Worm (Caenorhabditis elegans) whole organism, young adult: ENCODE results near the gene F44D12.19.

Experiments
- B0336.3 ChIP-seq: fragments of 200-800 bp; sonication (Bioruptor generic); IDR thresholded peaks from 2 replicates; pipeline ENCODE4 v1.3.6; 2022; ENCODE audit warnings: missing genetic modification characterization, missing compliant biosample characterization
- C17E4.6 ChIP-seq: fragments of 200-800 bp; sonication (Bioruptor generic); IDR thresholded peaks from 2 replicates; pipeline ENCODE4 v1.3.6; 2022; ENCODE audit warnings: missing genetic modification reagents, missing genetic modification characterization, missing compliant biosample characterization
- F23B12.7 ChIP-seq: sonication (generic microtip); optimal IDR thresholded peaks from 2 replicates; lab custom pipeline; 2017; ENCODE audit warnings: missing genetic modification characterization, mild to moderate bottlenecking, missing compliant biosample characterization, antibody characterized with exemption, moderate library complexity; ENCODE audit not compliant: insufficient read depth
- F37B4.10 ChIP-seq: fragments of 200-800 bp; sonication (Bioruptor generic); IDR thresholded peaks from 2 replicates; pipeline ENCODE4 v1.3.6; 2022; ENCODE audit warnings: missing genetic modification characterization, missing compliant biosample characterization
- F49E8.2 ChIP-seq: sonication (generic microtip); optimal IDR thresholded peaks from 3 replicates; lab custom pipeline; 2017; ENCODE audit warnings: missing genetic modification characterization, mild to moderate bottlenecking, missing compliant biosample characterization, antibody characterized with exemption, moderate library complexity; ENCODE audit not compliant: insufficient read depth
- F52B5.7 ChIP-seq: sonication (generic microtip); optimal IDR thresholded peaks from 2 replicates; lab custom pipeline; 2016; ENCODE audit warnings: mild to moderate bottlenecking, missing genetic modification characterization, missing compliant biosample characterization
- F57A8.1 ChIP-seq: fragments of 200-800 bp; sonication (Bioruptor generic); optimal IDR thresholded peaks from 2 replicates; lab custom pipeline; 2018; ENCODE audit warnings: mild to moderate bottlenecking, missing genetic modification characterization, moderate library complexity, missing compliant biosample characterization
- K12H6.12 ChIP-seq: fragments of 200-800 bp; sonication (Bioruptor generic); optimal IDR thresholded peaks from 2 replicates; lab custom pipeline; 2018; ENCODE audit warnings: mild to moderate bottlenecking, missing genetic modification characterization, missing compliant biosample characterization
- T07F8.4 ChIP-seq: sonication (generic microtip); optimal IDR thresholded peaks from 2 replicates; lab custom pipeline; 2016; ENCODE audit warnings: mild to moderate bottlenecking, missing genetic modification characterization, moderate library complexity, missing compliant biosample characterization
- Y53F4B.3 ChIP-seq: fragments of 200-800 bp; sonication (Bioruptor generic); IDR thresholded peaks from 2 replicates; pipeline ENCODE4 v1.3.6; 2022; ENCODE audit warnings: missing genetic modification reagents, missing genetic modification characterization, missing compliant biosample characterization
- Y53G8AR.9 ChIP-seq: fragments of 200-800 bp; sonication (Bioruptor generic); conservative IDR thresholded peaks from 2 replicates; pipeline ENCODE4 v1.3.6; 2022; ENCODE audit warnings: missing genetic modification reagents, missing genetic modification characterization, missing compliant biosample characterization
- Y67H2A.10 ChIP-seq: fragments of 200-800 bp; sonication (Bioruptor generic); conservative IDR thresholded peaks from 2 replicates; pipeline ENCODE4 v1.3.6; 2022; ENCODE audit warnings: missing genetic modification reagents, missing genetic modification characterization, missing compliant biosample characterization
- Y95B8A.8 ChIP-seq: fragments of 200-800 bp; sonication (Bioruptor generic); IDR thresholded peaks from 2 replicates; pipeline ENCODE4 v1.3.6; 2022; ENCODE audit warnings: missing genetic modification reagents, missing genetic modification characterization, missing compliant biosample characterization
- aptf-2 ChIP-seq: fragments of 200-800 bp; sonication (Bioruptor generic); conservative IDR thresholded peaks from 2 replicates; pipeline ENCODE4 v1.3.6; 2022; ENCODE audit warnings: missing genetic modification reagents, missing genetic modification characterization, missing compliant biosample characterization
- aptf-3 ChIP-seq: fragments of 200-800 bp; sonication (Bioruptor generic); IDR thresholded peaks from 2 replicates; pipeline ENCODE4 v1.3.6; 2022; ENCODE audit warnings: missing genetic modification characterization, missing compliant biosample characterization
- atf-7 ChIP-seq: sonication (generic microtip); optimal IDR thresholded peaks from 2 replicates; lab custom pipeline; 2017; ENCODE audit warnings: mild to moderate bottlenecking, missing genetic modification characterization, missing compliant biosample characterization
- ccch-3 ChIP-seq: fragments of 200-800 bp; sonication (Bioruptor generic); optimal IDR thresholded peaks from 2 replicates; lab custom pipeline; 2018; ENCODE audit warnings: mild to moderate bottlenecking, missing genetic modification characterization, missing compliant biosample characterization
- cebp-2 ChIP-seq: fragments of 200-800 bp; sonication (Bioruptor generic); IDR thresholded peaks from 2 replicates; pipeline ENCODE4 v1.3.6; 2022; ENCODE audit warnings: missing genetic modification characterization, missing compliant biosample characterization
- ceh-100 ChIP-seq: fragments of 200-800 bp; sonication (Bioruptor generic); IDR thresholded peaks from 2 replicates; pipeline ENCODE4 v1.3.6; 2022; ENCODE audit warnings: missing genetic modification reagents, missing genetic modification characterization, missing compliant biosample characterization
- die-1 ChIP-seq: sonication (generic microtip); optimal IDR thresholded peaks from 2 replicates; lab custom pipeline; 2016; ENCODE audit warnings: missing genotype, mild to moderate bottlenecking, missing genetic modification characterization, missing compliant biosample characterization
- egrh-3 ChIP-seq: fragments of 200-800 bp; sonication (Bioruptor generic); IDR thresholded peaks from 2 replicates; pipeline ENCODE4 v1.3.6; 2022; ENCODE audit warnings: missing genetic modification reagents, missing genetic modification characterization, missing compliant biosample characterization
- hmg-20 ChIP-seq: fragments of 200-800 bp; sonication (Bioruptor generic); IDR thresholded peaks from 2 replicates; pipeline ENCODE4 v1.3.6; 2022; ENCODE audit warnings: missing genetic modification reagents, missing genetic modification characterization, missing compliant biosample characterization
- hsf-1 ChIP-seq: fragments of 200-800 bp; sonication (Bioruptor generic); IDR thresholded peaks from 2 replicates; pipeline ENCODE4 v1.3.6; 2022; ENCODE audit warnings: missing genetic modification reagents, missing genetic modification characterization, missing compliant biosample characterization
- lin-26 ChIP-seq: fragments of 200-800 bp; sonication (Bioruptor generic); IDR thresholded peaks from 2 replicates; pipeline ENCODE4 v1.3.6; 2022; ENCODE audit warnings: missing genetic modification reagents, missing genetic modification characterization, missing compliant biosample characterization
- lin-40 ChIP-seq: sonication (generic microtip); optimal IDR thresholded peaks from 2 replicates; lab custom pipeline; 2016; ENCODE audit warnings: missing genetic modification characterization, mild to moderate bottlenecking, missing compliant biosample characterization, missing genotype, missing genetic modification reagents
- madf-3 ChIP-seq: fragments of 200-800 bp; sonication (Bioruptor generic); IDR thresholded peaks from 2 replicates; pipeline ENCODE4 v1.3.6; 2022; ENCODE audit warnings: missing genetic modification reagents, missing genetic modification characterization, missing compliant biosample characterization
- mes-4 ChIP-seq: sonication (generic microtip); optimal IDR thresholded peaks from 2 replicates; lab custom pipeline; 2016; ENCODE audit warnings: missing genotype, missing genetic modification characterization, missing compliant biosample characterization
- nfya-1 ChIP-seq: sonication (generic microtip); optimal IDR thresholded peaks from 2 replicates; lab custom pipeline; 2017; ENCODE audit warnings: antibody characterized with exemption, missing compliant biosample characterization, missing genetic modification characterization, borderline replicate concordance; ENCODE audit not compliant: insufficient read depth
- nhr-120 ChIP-seq: fragments of 200-800 bp; sonication (Bioruptor generic); IDR thresholded peaks from 2 replicates; pipeline ENCODE4 v1.3.6; 2022; ENCODE audit warnings: missing genetic modification characterization, missing compliant biosample characterization
- nhr-27 ChIP-seq: fragments of 200-800 bp; sonication (Bioruptor generic); optimal IDR thresholded peaks from 2 replicates; lab custom pipeline; 2018; ENCODE audit warnings: mild to moderate bottlenecking, missing genetic modification characterization, moderate library complexity, missing compliant biosample characterization
- nhr-90 ChIP-seq: sonication (generic microtip); optimal IDR thresholded peaks from 2 replicates; lab custom pipeline; 2016; ENCODE audit warnings: missing genotype, mild to moderate bottlenecking, missing genetic modification characterization, missing compliant biosample characterization
- pbrm-1 ChIP-seq: fragments of 200-800 bp; sonication (Bioruptor generic); IDR thresholded peaks from 2 replicates; pipeline ENCODE4 v1.3.6; 2022; ENCODE audit warnings: missing genetic modification reagents, missing genetic modification characterization, missing compliant biosample characterization
- snpc-1.3 ChIP-seq: sonication (generic microtip); optimal IDR thresholded peaks from 2 replicates; lab custom pipeline; 2017; ENCODE audit warnings: missing genetic modification characterization, mild to moderate bottlenecking, missing compliant biosample characterization, antibody characterized with exemption, moderate library complexity, missing genotype, missing genetic modification reagents; ENCODE audit not compliant: insufficient read depth
- snpc-4 ChIP-seq, 5 experiments: fragments of 150-350 bp in 1 of 5; sonication (generic microtip) in 4 of 5; optimal IDR thresholded peaks; 2 replicates each; lab custom pipeline; 2014 to 2018; ENCODE audit warnings: missing genetic modification characterization in 5 of 5, missing biosample characterization in 3 of 5, antibody characterized with exemption in 2 of 5, mild to moderate bottlenecking in 2 of 5, missing compliant biosample characterization in 2 of 5, missing genotype in 2 of 5, moderate library complexity in 2 of 5, missing genetic modification reagents in 1 of 5
- tbx-9 ChIP-seq: sonication (generic microtip); optimal IDR thresholded peaks from 2 replicates; lab custom pipeline; 2016; ENCODE audit warnings: borderline replicate concordance, missing genetic modification characterization, inconsistent platforms, missing compliant biosample characterization
- unc-62 ChIP-seq: fragments of 150-350 bp; optimal IDR thresholded peaks from 2 replicates; lab custom pipeline; 2014; ENCODE audit warnings: missing biosample characterization, missing genetic modification reagents, missing genetic modification characterization
- ztf-28 ChIP-seq: fragments of 200-800 bp; sonication (Bioruptor generic); IDR thresholded peaks from 2 replicates; pipeline ENCODE4 v1.3.6; 2022; ENCODE audit warnings: missing genetic modification reagents, missing genetic modification characterization, missing compliant biosample characterization
- ztf-6 ChIP-seq: fragments of 200-800 bp; sonication (Bioruptor generic); IDR thresholded peaks from 2 replicates; pipeline ENCODE4 v1.3.6; 2022; ENCODE audit warnings: missing genetic modification reagents, missing genetic modification characterization, missing compliant biosample characterization

Gene F44D12.19

ce11 chrIV:10040803-10041202 is 19.4 kb downstream of the F44D12.19 start, which contains the start of gene dhs-31:
dhs-31 (minus strand) TSS chrIV:10040903.
- TF ChIP-seq ztf-28 (GFP tag; lab: Robert Waterston, UW) (no peak), die-1 (tag; lab: Kevin White, UChicago) (no peak), ztf-6 (no peak), hmg-20 (GFP tag; lab: Robert Waterston, UW) (no peak), F49E8.2 (tag; lab: Kevin White, UChicago) (no peak), atf-7 (tag; lab: Kevin White, UChicago) (no peak), C17E4.6 (GFP tag; lab: Robert Waterston, UW) (no peak), lin-26 (no peak)

DNA sequence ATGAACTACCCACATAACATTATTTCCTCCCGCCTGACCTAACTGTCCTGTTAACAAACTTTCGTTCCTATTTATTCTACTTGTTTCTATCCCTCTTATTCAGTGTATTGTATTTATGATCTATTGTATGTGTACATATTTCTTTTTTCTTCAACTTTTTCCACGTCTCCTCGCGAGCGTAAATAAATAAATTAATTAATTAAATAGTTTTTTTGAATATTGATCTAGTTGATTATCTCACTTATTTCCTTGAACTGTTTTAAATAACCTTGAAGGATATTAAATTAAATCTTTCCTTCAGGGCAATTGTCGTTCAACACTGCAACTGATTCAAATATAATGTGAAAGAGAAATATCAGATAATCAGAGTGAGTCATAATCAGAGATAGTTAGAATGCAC is 21.5 kb downstream of the F44D12.19 start, which contains the start of gene frk-1:
frk-1 (plus strand) TSS at position 301 of the 400 bp plus-strand sequence.
- TF ChIP-seq lin-26 (no peak), Y67H2A.10 (GFP tag; lab: Robert Waterston, UW) (no peak), K12H6.12 (no peak), pbrm-1 (GFP tag; lab: Robert Waterston, UW) (no peak), cebp-2 (GFP tag; lab: Robert Waterston, UW) (no peak), aptf-3 (GFP tag; lab: Robert Waterston, UW) (no peak), nhr-27 (tag; lab: Kevin White, UChicago) (no peak), snpc-1.3 (tag; lab: Kevin White, UChicago) (no peak), hsf-1 (GFP tag; lab: Robert Waterston, UW) (no peak), Y95B8A.8 (no peak), atf-7 (tag; lab: Kevin White, UChicago) (no peak)

ce11 chrIV:10046005-10046404 is 24.6 kb downstream of the F44D12.19 start:
- TF ChIP-seq mes-4 (tag; lab: Kevin White, UChicago) (no peak), T07F8.4 (no peak), aptf-2 (GFP tag; lab: Robert Waterston, UW) (no peak), F57A8.1 (GFP tag; lab: Kevin White, UChicago) (no peak), cebp-2 (GFP tag; lab: Robert Waterston, UW) (no peak), die-1 (tag; lab: Kevin White, UChicago) (no peak), egrh-3 (GFP tag; lab: Robert Waterston, UW) (no peak), Y53G8AR.9 (GFP tag; lab: Robert Waterston, UW) (no peak), B0336.3 (GFP tag; lab: Robert Waterston, UW) (no peak), nfya-1 (tag; lab: Kevin White, UChicago) (no peak), F52B5.7 (tag; lab: Kevin White, UChicago) (no peak), nhr-90 (tag; lab: Kevin White, UChicago) (no peak), tbx-9 (no peak), Y53F4B.3 (GFP tag; lab: Robert Waterston, UW) (no peak), F23B12.7 (no peak), F49E8.2 (tag; lab: Kevin White, UChicago) (no peak), ccch-3 (GFP tag; lab: Kevin White, UChicago) (no peak), madf-3 (GFP tag; lab: Robert Waterston, UW) (no peak), lin-40 (no peak)

DNA sequence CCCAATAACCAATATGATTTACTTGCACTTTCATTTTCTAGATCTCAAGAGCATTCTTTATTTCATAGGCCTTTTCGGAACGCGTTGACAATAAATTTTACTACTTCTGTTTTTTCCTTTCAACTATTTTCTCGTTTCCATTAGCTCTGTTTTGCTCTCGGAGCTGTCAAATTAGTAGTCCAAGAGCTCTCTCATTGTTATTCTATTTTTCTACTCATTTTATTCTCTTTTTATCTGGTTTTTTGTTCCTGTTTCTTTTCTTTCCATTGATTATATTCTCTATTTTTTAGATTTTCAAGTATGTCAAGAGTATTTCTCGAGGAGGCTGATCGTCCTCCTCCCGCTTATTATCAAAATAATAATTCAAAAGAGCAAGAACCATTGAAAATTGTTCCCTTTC is 25.7 kb downstream of the F44D12.19 start, which contains the start of gene T04B2.3:
T04B2.3 (plus strand) TSS at position 301 of the 400 bp plus-strand sequence.
- TF ChIP-seq F37B4.10 (no peak), snpc-4 (GFP tag; optimal IDR thresholded peaks at IDR 0.05; lab: Kevin White, UChicago) (no peak), snpc-4 (tag; optimal IDR thresholded peaks at IDR 0.05; lab: Kevin White, UChicago) (no peak), nhr-120 (GFP tag; lab: Robert Waterston, UW) (no peak), Y53F4B.3 (GFP tag; lab: Robert Waterston, UW) (no peak), F57A8.1 (GFP tag; lab: Kevin White, UChicago) (no peak), unc-62 (GFP tag; lab: Kevin White, UChicago) (no peak), ccch-3 (GFP tag; lab: Kevin White, UChicago) (no peak), ceh-100 (no peak)
- TF ChIP-seq, all 124 proteins: peak for 0
